Worm (Caenorhabditis elegans) whole organism, late embryonic: ENCODE results near the gene rgs-4.

Source experiments
- F13H6.1 ChIP-seq: sonication (generic microtip); optimal IDR thresholded peaks from 2 replicates; lab custom pipeline; 2016; ENCODE audit warnings: missing genetic modification characterization, missing compliant biosample characterization
- ahr-1 ChIP-seq: sonication (generic microtip); optimal IDR thresholded peaks from 2 replicates; lab custom pipeline; 2016; ENCODE audit warnings: missing genetic modification characterization, missing compliant biosample characterization
- ama-1 ChIP-seq: fragments of 150-350 bp; optimal IDR thresholded peaks from 2 replicates; lab custom pipeline; 2014
- ceh-9 ChIP-seq: sonication (generic microtip); optimal IDR thresholded peaks from 2 replicates; lab custom pipeline; 2016; ENCODE audit warnings: mild to moderate bottlenecking, missing genetic modification characterization, inconsistent platforms, missing compliant biosample characterization
- fkh-6 ChIP-seq: sonication (generic microtip); optimal IDR thresholded peaks from 2 replicates; lab custom pipeline; 2016; ENCODE audit warnings: missing genetic modification characterization, missing compliant biosample characterization
- pag-3 ChIP-seq: sonication (generic microtip); optimal IDR thresholded peaks from 2 replicates; lab custom pipeline; 2016; ENCODE audit warnings: missing compliant biosample characterization, missing genetic modification characterization, borderline replicate concordance
- pha-2 ChIP-seq: sonication (generic microtip); optimal IDR thresholded peaks from 2 replicates; lab custom pipeline; 2017; ENCODE audit warnings: mild to moderate bottlenecking, missing genetic modification characterization, missing compliant biosample characterization
- pha-4 ChIP-seq: fragments of 150-350 bp; optimal IDR thresholded peaks from 2 replicates; lab custom pipeline; 2018; ENCODE audit warnings: missing biosample characterization, missing genetic modification reagents, missing genetic modification characterization
- sox-2 ChIP-seq: fragments of 200-800 bp; sonication (Bioruptor generic); IDR thresholded peaks from 2 replicates; pipeline ENCODE4 v1.3.6; 2022; ENCODE audit warnings: missing genetic modification reagents, missing genetic modification characterization, missing compliant biosample characterization
- sox-4 ChIP-seq: sonication (generic microtip); optimal IDR thresholded peaks from 2 replicates; lab custom pipeline; 2017; ENCODE audit warnings: mild to moderate bottlenecking, missing genetic modification characterization, inconsistent platforms, missing compliant biosample characterization
- unc-55 ChIP-seq: sonication (generic microtip); optimal IDR thresholded peaks from 2 replicates; lab custom pipeline; 2017; ENCODE audit warnings: missing biosample characterization, missing genetic modification reagents, missing genetic modification characterization

- TF ChIP-seq ahr-1 (tag; lab: Kevin White, UChicago), result no peak
- TF ChIP-seq fkh-6 (tag; lab: Kevin White, UChicago), result no peak
- TF ChIP-seq F13H6.1 (tag; lab: Kevin White, UChicago), result no peak
- TF ChIP-seq pha-4, result no peak
- no peak for TF ChIP-seq unc-55 (GFP tag; lab: Kevin White, UChicago)
- TF ChIP-seq ama-1 (lab: Kevin White, UChicago), result no peak
- no peak for TF ChIP-seq pha-2 (tag; lab: Kevin White, UChicago)
- no peak for TF ChIP-seq sox-2
- no peak for TF ChIP-seq pag-3 (tag; lab: Kevin White, UChicago)
- no peak for TF ChIP-seq ceh-9 (tag; lab: Kevin White, UChicago)
- TF ChIP-seq sox-4, result no peak
These were observed 14.8 kb downstream of the rgs-4 start for ce11 chrII:12669342-12669741.
